Fruit fly (Drosophila melanogaster): ENCODE results near the gene D2hgdh.

D2hgdh gene

dm6 chrX:2125527-2126088 is 15.7 kb upstream of the D2hgdh start:
- TF ChIP-seq CG17801 (GFP tag; optimal IDR thresholded peaks at IDR 0.05; ENCODE audit: partially characterized antibody): no peak

dm6 chrX:2134226-2134880 is 6.9 kb upstream of the D2hgdh start:
- TF ChIP-seq CG17801 (GFP tag; optimal IDR thresholded peaks at IDR 0.05; ENCODE audit: partially characterized antibody): no peak

dm6 chrX:2134965-2135758 is 6.1 kb upstream of the D2hgdh start:
- peak; percentile 88 for TF ChIP-seq CG17801 (GFP tag; optimal IDR thresholded peaks at IDR 0.05; ENCODE audit: partially characterized antibody)

- TF ChIP-seq CG17801 (GFP tag; optimal IDR thresholded peaks at IDR 0.05; ENCODE audit: partially characterized antibody): no peak
These were observed 5.2 kb upstream of the D2hgdh start for dm6 chrX:2135868-2136787.

- TF ChIP-seq CG17801 (GFP tag; optimal IDR thresholded peaks at IDR 0.05; ENCODE audit: partially characterized antibody): peak; percentile 97
These were observed 4.3 kb upstream of the D2hgdh start for dm6 chrX:2136831-2137452.

- TF ChIP-seq CG17801 (GFP tag; optimal IDR thresholded peaks at IDR 0.05; ENCODE audit: partially characterized antibody): peak; percentile 97
These were observed 3.5 kb upstream of the D2hgdh start for dm6 chrX:2137587-2138341.

- no peak for TF ChIP-seq CG17801 (GFP tag; optimal IDR thresholded peaks at IDR 0.05; ENCODE audit: partially characterized antibody)
These were observed 3.1 kb upstream of the D2hgdh start, which contains the start of gene ph-p for dm6 chrX:2138342-2138416. Gene ph-p, minus strand, starts transcription at chrX:2138371.

dm6 chrX:2138417-2138816 is 2.9 kb upstream of the D2hgdh start:
- TF ChIP-seq CG17801 (GFP tag; optimal IDR thresholded peaks at IDR 0.05; ENCODE audit: partially characterized antibody): no peak

dm6 chrX:2139610-2140009 is 1.7 kb upstream of the D2hgdh start:
- no peak for TF ChIP-seq CG17801 (GFP tag; optimal IDR thresholded peaks at IDR 0.05; ENCODE audit: partially characterized antibody)

- TF ChIP-seq CG17801 (GFP tag; optimal IDR thresholded peaks at IDR 0.05; ENCODE audit: partially characterized antibody): no peak
These were observed 802 bp upstream of the D2hgdh start for dm6 chrX:2140487-2140886.

- peak; percentile 53 for TF ChIP-seq CG17801 (GFP tag; optimal IDR thresholded peaks at IDR 0.05; ENCODE audit: partially characterized antibody)
These were observed 546 bp downstream of the D2hgdh start for dm6 chrX:2141854-2142216.

- no peak for TF ChIP-seq CG17801 (GFP tag; optimal IDR thresholded peaks at IDR 0.05; ENCODE audit: partially characterized antibody)
These were observed 1.1 kb downstream of the D2hgdh start for dm6 chrX:2142275-2142934.

dm6 chrX:2142935-2143312 is 1.6 kb downstream of the D2hgdh start:
- TF ChIP-seq CG17801 (GFP tag; optimal IDR thresholded peaks at IDR 0.05; ENCODE audit: partially characterized antibody): no peak

- peak; percentile 73 for TF ChIP-seq CG17801 (GFP tag; optimal IDR thresholded peaks at IDR 0.05; ENCODE audit: partially characterized antibody)
These were observed 3.8 kb downstream of the D2hgdh start, which contains the start of gene Pgd for dm6 chrX:2145114-2145513. Gene Pgd, plus strand, starts transcription at chrX:2145136.
